Fruit fly (Drosophila melanogaster) whole organism, embryonic: ENCODE data around the gene ClC-c.

ENCODE experiments used
- ATbp ChIP-seq: fragments of 200-800 bp; sonication (Bioruptor generic); optimal IDR thresholded peaks from 2 replicates; lab custom pipeline; 2017; ENCODE audit warnings: missing biosample characterization, mild to moderate bottlenecking, missing genetic modification characterization, missing genetic modification reagents
- Abd-B ChIP-seq: fragments of 200-800 bp; sonication (Bioruptor generic); optimal IDR thresholded peaks from 2 replicates; lab custom pipeline; 2018; ENCODE audit warnings: missing biosample characterization, mild to moderate bottlenecking, missing genetic modification characterization, moderate library complexity
- CG1832 ChIP-seq: fragments of 200-800 bp; sonication (Bioruptor generic); optimal IDR thresholded peaks from 2 replicates; lab custom pipeline; 2017; ENCODE audit warnings: missing biosample characterization, mild to moderate bottlenecking, missing genetic modification characterization, inconsistent platforms
- E2f2 ChIP-seq: fragments of 200-800 bp; sonication (Bioruptor generic); IDR thresholded peaks from 2 replicates; pipeline ENCODE4 v1.3.6; 2022; ENCODE audit warnings: missing biosample characterization, missing genetic modification characterization
- grau ChIP-seq: fragments of 200-800 bp; optimal IDR thresholded peaks from 3 replicates; lab custom pipeline; 2019; ENCODE audit warnings: missing biosample characterization, mild to moderate bottlenecking, missing genetic modification characterization, moderate library complexity

DNA sequence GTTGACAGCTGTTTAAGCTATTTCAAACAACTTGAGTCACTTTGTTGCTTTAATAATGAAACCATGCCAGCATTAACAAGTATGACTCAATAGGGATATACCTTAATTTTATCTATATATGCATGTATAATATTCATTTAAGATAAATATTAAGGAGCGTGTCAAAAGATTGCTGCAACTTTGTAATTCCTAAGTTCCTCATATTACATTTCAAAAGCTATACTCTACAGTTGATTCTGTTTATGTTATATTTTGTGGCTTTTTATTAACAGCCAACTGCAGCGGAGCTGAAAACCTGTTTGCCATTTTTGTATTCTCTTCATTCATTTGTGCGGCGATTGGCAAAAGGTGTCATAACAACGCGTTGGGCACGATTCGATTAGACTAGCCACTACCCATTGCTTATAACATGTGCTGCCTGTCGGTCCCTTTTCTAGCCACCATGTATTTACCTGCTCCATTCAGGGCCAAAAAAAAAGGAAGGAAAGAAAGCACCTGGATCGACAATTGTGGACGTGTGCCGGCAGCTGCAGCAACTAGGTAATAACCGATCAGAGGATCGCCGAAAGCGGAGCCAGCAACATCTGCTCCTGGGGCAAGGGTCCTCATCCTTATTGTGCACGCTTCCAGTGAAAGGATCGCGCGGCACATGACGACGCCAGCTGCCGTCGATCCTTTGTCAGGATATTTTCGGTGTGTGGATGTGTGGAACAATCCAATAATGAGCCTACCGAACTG, 41.4 kb upstream of the ClC-c start:
- TF ChIP-seq Abd-B (GFP tag; lab: Kevin White, UChicago) = no peak
- TF ChIP-seq grau (tag; lab: Kevin White, UChicago) = no peak
- no peak for TF ChIP-seq E2f2 (GFP tag; lab: Robert Waterston, UW)
- no peak for TF ChIP-seq ATbp (GFP tag; lab: Kevin White, UChicago)
- no peak for TF ChIP-seq CG1832 (GFP tag; lab: Kevin White, UChicago)
